Fruit fly (Drosophila melanogaster) whole organism, embryonic: ENCODE measurements around the gene CG13801.
A peak's percentile ranks its signal among the peaks of the same experiment; 100 is the strongest.

ENCODE experiments used
- Asciz ChIP-seq: fragments of 200-800 bp; sonication (Bioruptor generic); optimal IDR thresholded peaks from 2 replicates; lab custom pipeline; 2017; ENCODE audit warnings: missing biosample characterization, mild to moderate bottlenecking, missing genetic modification characterization, missing genetic modification reagents
- Blimp-1 ChIP-seq: fragments of 200-800 bp; sonication (Bioruptor generic); optimal IDR thresholded peaks from 3 replicates; lab custom pipeline; 2018; ENCODE audit warnings: missing biosample characterization, missing genetic modification characterization, mild to moderate bottlenecking, moderate library complexity, missing genetic modification reagents
- Bteb2 ChIP-seq: fragments of 200-800 bp; sonication (Bioruptor generic); optimal IDR thresholded peaks from 2 replicates; lab custom pipeline; 2016; ENCODE audit warnings: missing biosample characterization, missing genetic modification characterization
- CG10274 ChIP-seq: fragments of 200-800 bp; sonication (Bioruptor generic); optimal IDR thresholded peaks from 3 replicates; lab custom pipeline; 2017; ENCODE audit warnings: missing biosample characterization, mild to moderate bottlenecking, missing genetic modification characterization
- CG10979 ChIP-seq: fragments of 200-800 bp; sonication (Bioruptor generic); optimal IDR thresholded peaks from 2 replicates; lab custom pipeline; 2018; ENCODE audit warnings: missing biosample characterization, mild to moderate bottlenecking, missing genetic modification characterization, moderate library complexity
- CG11247 ChIP-seq: fragments of 200-800 bp; sonication (Bioruptor generic); IDR thresholded peaks from 2 replicates; pipeline ENCODE4 v1.3.6; 2022; ENCODE audit warnings: missing biosample characterization, missing genetic modification characterization
- CG11723 ChIP-seq: fragments of 200-800 bp; sonication (Bioruptor generic); optimal IDR thresholded peaks from 2 replicates; lab custom pipeline; 2017; ENCODE audit warnings: missing biosample characterization, mild to moderate bottlenecking, missing genetic modification characterization
- CG12769 ChIP-seq: fragments of 200-800 bp; sonication (Bioruptor generic); optimal IDR thresholded peaks from 2 replicates; lab custom pipeline; 2019; ENCODE audit warnings: missing biosample characterization, mild to moderate bottlenecking, missing genetic modification characterization, moderate library complexity
- CG1602 ChIP-seq: fragments of 200-800 bp; sonication (Bioruptor generic); optimal IDR thresholded peaks from 3 replicates; lab custom pipeline; 2016; ENCODE audit warnings: missing biosample characterization, missing genetic modification characterization
- CG1832 ChIP-seq: fragments of 200-800 bp; sonication (Bioruptor generic); optimal IDR thresholded peaks from 2 replicates; lab custom pipeline; 2017; ENCODE audit warnings: missing biosample characterization, mild to moderate bottlenecking, missing genetic modification characterization, inconsistent platforms
- CG2875 ChIP-seq: fragments of 200-800 bp; sonication (Bioruptor generic); optimal IDR thresholded peaks from 2 replicates; lab custom pipeline; 2017; ENCODE audit warnings: missing biosample characterization, mild to moderate bottlenecking, missing genetic modification characterization, missing genetic modification reagents
- CG2889 ChIP-seq: fragments of 200-800 bp; sonication (Bioruptor generic); IDR thresholded peaks from 3 replicates; pipeline ENCODE4 v1.3.6; 2022; ENCODE audit warnings: missing biosample characterization, missing genetic modification characterization
- CG3281 ChIP-seq: fragments of 200-800 bp; sonication (Bioruptor generic); optimal IDR thresholded peaks from 3 replicates; lab custom pipeline; 2017; ENCODE audit warnings: missing biosample characterization, mild to moderate bottlenecking, missing genetic modification characterization
- CG34422 ChIP-seq: fragments of 200-800 bp; sonication (Bioruptor generic); IDR thresholded peaks from 3 replicates; pipeline ENCODE4 v1.3.6; 2022; ENCODE audit warnings: missing biosample characterization, missing genetic modification characterization
- CG3838 ChIP-seq: fragments of 200-800 bp; sonication (Bioruptor generic); optimal IDR thresholded peaks from 3 replicates; lab custom pipeline; 2016; ENCODE audit warnings: missing biosample characterization, missing genetic modification characterization
- CG3995 ChIP-seq: fragments of 200-800 bp; sonication (Bioruptor generic); optimal IDR thresholded peaks from 3 replicates; lab custom pipeline; 2016; ENCODE audit warnings: missing biosample characterization, missing genetic modification characterization
- CG4820 ChIP-seq: fragments of 200-800 bp; sonication (Bioruptor generic); optimal IDR thresholded peaks from 3 replicates; lab custom pipeline; 2016; ENCODE audit warnings: missing biosample characterization, missing genetic modification characterization
- CG6765 ChIP-seq: fragments of 200-800 bp; sonication (Bioruptor generic); optimal IDR thresholded peaks from 3 replicates; lab custom pipeline; 2017; ENCODE audit warnings: missing biosample characterization, mild to moderate bottlenecking, missing genetic modification characterization
- CG6791 ChIP-seq: fragments of 200-800 bp; sonication (Bioruptor generic); IDR thresholded peaks from 3 replicates; pipeline ENCODE4 v1.3.6; 2022; ENCODE audit warnings: missing biosample characterization, missing genetic modification characterization; ENCODE audit not compliant: partially characterized antibody
- CG7372 ChIP-seq: fragments of 200-800 bp; sonication (Bioruptor generic); IDR thresholded peaks from 2 replicates; pipeline ENCODE4 v1.3.6; 2022; ENCODE audit warnings: missing biosample characterization, missing genetic modification characterization
- CG9437 ChIP-seq: fragments of 200-800 bp; sonication (Bioruptor generic); optimal IDR thresholded peaks from 2 replicates; lab custom pipeline; 2018; ENCODE audit warnings: missing biosample characterization, mild to moderate bottlenecking, missing genetic modification characterization
- Dad ChIP-seq: fragments of 200-800 bp; sonication (Bioruptor generic); optimal IDR thresholded peaks from 3 replicates; lab custom pipeline; 2016; ENCODE audit warnings: missing biosample characterization, missing genetic modification characterization
- Drgx ChIP-seq: fragments of 200-800 bp; sonication (Bioruptor generic); IDR thresholded peaks from 2 replicates; pipeline ENCODE4 v1.3.6; 2022; ENCODE audit warnings: missing biosample characterization, missing genetic modification characterization
- Fer2 ChIP-seq: fragments of 200-800 bp; sonication (Bioruptor generic); optimal IDR thresholded peaks from 2 replicates; lab custom pipeline; 2018; ENCODE audit warnings: missing biosample characterization, mild to moderate bottlenecking, missing genetic modification characterization, moderate library complexity
- HLH4C ChIP-seq: fragments of 200-800 bp; sonication (Bioruptor generic); IDR thresholded peaks from 3 replicates; pipeline ENCODE4 v1.3.6; 2022; ENCODE audit warnings: missing biosample characterization, missing genetic modification characterization; ENCODE audit not compliant: partially characterized antibody
- Hey ChIP-seq: fragments of 200-800 bp; sonication (Bioruptor generic); optimal IDR thresholded peaks from 3 replicates; lab custom pipeline; 2018; ENCODE audit warnings: missing biosample characterization, mild to moderate bottlenecking, missing genetic modification characterization
- Hr78 ChIP-seq, 2 experiments: fragments of 200-800 bp in 1 of 2; fragments of >200 bp in 1 of 2; sonication (Bioruptor generic) in 1 of 2; optimal IDR thresholded peaks; 2 replicates each; lab custom pipeline; 2017 to 2019; ENCODE audit warnings: missing biosample characterization in 2 of 2, missing genetic modification characterization in 2 of 2, mild to moderate bottlenecking in 1 of 2, moderate library complexity in 1 of 2
- MBD-R2 ChIP-seq: fragments of 200-800 bp; sonication (Bioruptor generic); IDR thresholded peaks from 2 replicates; pipeline ENCODE4 v1.3.6; 2022; ENCODE audit warnings: missing biosample characterization, missing genetic modification characterization
- Nf-YB ChIP-seq: fragments of 200-800 bp; sonication (Bioruptor generic); optimal IDR thresholded peaks from 3 replicates; lab custom pipeline; 2019; ENCODE audit warnings: missing biosample characterization, mild to moderate bottlenecking, missing genetic modification characterization, moderate library complexity
- Ssrp ChIP-seq: fragments of 200-800 bp; sonication (Bioruptor generic); optimal IDR thresholded peaks from 2 replicates; lab custom pipeline; 2018; ENCODE audit warnings: missing biosample characterization, mild to moderate bottlenecking, missing genetic modification characterization, moderate library complexity
- amos ChIP-seq: fragments of 200-800 bp; sonication (Bioruptor generic); IDR thresholded peaks from 2 replicates; pipeline ENCODE4 v1.3.6; 2022; ENCODE audit warnings: missing biosample characterization, missing genetic modification characterization; ENCODE audit not compliant: partially characterized antibody
- ash1 ChIP-seq: fragments of 200-800 bp; sonication (Bioruptor generic); optimal IDR thresholded peaks from 2 replicates; lab custom pipeline; 2018; ENCODE audit warnings: missing biosample characterization, mild to moderate bottlenecking, missing genetic modification characterization
- bab2 ChIP-seq: fragments of 200-800 bp; sonication (Bioruptor generic); optimal IDR thresholded peaks from 2 replicates; lab custom pipeline; 2016; ENCODE audit warnings: missing biosample characterization, missing genetic modification characterization
- da ChIP-seq: fragments of 200-800 bp; sonication (Bioruptor generic); optimal IDR thresholded peaks from 2 replicates; lab custom pipeline; 2016; ENCODE audit warnings: missing biosample characterization, missing genetic modification characterization
- danr ChIP-seq: fragments of 200-800 bp; sonication (Bioruptor generic); IDR thresholded peaks from 2 replicates; pipeline ENCODE4 v1.3.6; 2022; ENCODE audit warnings: missing biosample characterization, missing genetic modification characterization
- dm ChIP-seq: fragments of 200-800 bp; sonication (Bioruptor generic); optimal IDR thresholded peaks from 3 replicates; lab custom pipeline; 2016; ENCODE audit warnings: missing biosample characterization, missing genetic modification characterization
- gce ChIP-seq: fragments of 200-800 bp; sonication (Bioruptor generic); IDR thresholded peaks from 3 replicates; pipeline ENCODE4 v1.3.6; 2022; ENCODE audit warnings: missing biosample characterization, missing genetic modification characterization
- gro ChIP-seq: fragments of 200-800 bp; sonication (Bioruptor generic); optimal IDR thresholded peaks from 2 replicates; lab custom pipeline; 2016; ENCODE audit warnings: missing biosample characterization, missing genetic modification characterization
- hb ChIP-seq: fragments of 200-800 bp; sonication (Bioruptor generic); IDR thresholded peaks from 3 replicates; pipeline ENCODE4 v1.3.6; 2022; ENCODE audit warnings: missing biosample characterization, missing genetic modification characterization; ENCODE audit not compliant: partially characterized antibody
- hbn ChIP-seq: fragments of 200-800 bp; sonication (Bioruptor generic); IDR thresholded peaks from 2 replicates; pipeline ENCODE4 v1.3.6; 2022; ENCODE audit warnings: missing biosample characterization, missing genetic modification characterization; ENCODE audit not compliant: partially characterized antibody
- ind ChIP-seq: fragments of 200-800 bp; sonication (Bioruptor generic); optimal IDR thresholded peaks from 3 replicates; lab custom pipeline; 2016; ENCODE audit warnings: missing biosample characterization, missing genetic modification characterization
- lab ChIP-seq: fragments of 200-800 bp; sonication (Bioruptor generic); optimal IDR thresholded peaks from 3 replicates; lab custom pipeline; 2017; ENCODE audit warnings: missing biosample characterization, missing genetic modification characterization, mild to moderate bottlenecking, moderate library complexity, missing genetic modification reagents
- nerfin-2 ChIP-seq: fragments of 200-800 bp; sonication (Bioruptor generic); IDR thresholded peaks from 2 replicates; pipeline ENCODE4 v1.3.6; 2022; ENCODE audit warnings: missing biosample characterization, missing genetic modification characterization; ENCODE audit not compliant: partially characterized antibody
- salm ChIP-seq: fragments of 200-800 bp; sonication (Bioruptor generic); optimal IDR thresholded peaks from 2 replicates; lab custom pipeline; 2018; ENCODE audit warnings: missing biosample characterization, mild to moderate bottlenecking, missing genetic modification characterization
- sc ChIP-seq, 3 experiments: fragments of >200 bp in 2 of 3; fragments of 200-800 bp in 1 of 3; sonication (Bioruptor generic) in 1 of 3; optimal IDR thresholded peaks; 2 replicates in 2 of 3; 3 replicates in 1 of 3; lab custom pipeline; 2017; ENCODE audit warnings: mild to moderate bottlenecking in 1 of 3, missing biosample characterization in 1 of 3, missing genetic modification characterization in 1 of 3, missing genetic modification reagents in 1 of 3
- sens ChIP-seq: fragments of 200-800 bp; sonication (Bioruptor generic); peaks from one replicate; lab custom pipeline; 2016; ENCODE audit warnings: missing biosample characterization, missing genetic modification characterization
- sob ChIP-seq: fragments of 200-800 bp; sonication (Bioruptor generic); IDR thresholded peaks from 2 replicates; pipeline ENCODE4 v1.3.6; 2022; ENCODE audit warnings: missing biosample characterization, missing genetic modification characterization
- tin ChIP-seq: fragments of 200-800 bp; sonication (Bioruptor generic); optimal IDR thresholded peaks from 3 replicates; lab custom pipeline; 2016; ENCODE audit warnings: missing biosample characterization, missing genetic modification characterization
- usp ChIP-seq: fragments of >200 bp; optimal IDR thresholded peaks from 2 replicates; lab custom pipeline; 2017; ENCODE audit warnings: missing biosample characterization, missing genetic modification characterization

The CG13801 gene

dm6 chr3L:2377114-2377783 is 16.9 kb downstream of the CG13801 start, which contains the start of the genes CG15877 and Svil (continued):
- no peak for TF ChIP-seq salm (tag; lab: Kevin White, UChicago)
- TF ChIP-seq ash1 = no peak
- no peak for TF ChIP-seq CG2889 (GFP tag; lab: Robert Waterston, UW)
- TF ChIP-seq CG34422 (GFP tag; lab: Robert Waterston, UW) = peak; percentile 50; the same call in 2 of the 3 replicates
- TF ChIP-seq Hey (tag; lab: Kevin White, UChicago) = no peak
- TF ChIP-seq CG10979 (tag; lab: Kevin White, UChicago) = no peak
- TF ChIP-seq Nf-YB (GFP tag; lab: Kevin White, UChicago) = no peak
- TF ChIP-seq HLH4C = peak; percentile 46; the same call in 2 of the 3 replicates
- no peak for TF ChIP-seq CG11723 (GFP tag; lab: Kevin White, UChicago)
- no peak for TF ChIP-seq CG4820 (GFP tag; lab: Kevin White, UChicago)
- TF ChIP-seq bab2 (GFP tag; lab: Kevin White, UChicago) = no peak
- no peak for TF ChIP-seq CG9437 (GFP tag; lab: Kevin White, UChicago)
- no peak for TF ChIP-seq Hr78 (GFP tag; optimal IDR thresholded peaks at IDR 0.05; lab: Kevin White, UChicago)
- TF ChIP-seq Drgx (GFP tag; lab: Robert Waterston, UW) = no peak
- TF ChIP-seq gce (GFP tag; lab: Robert Waterston, UW) = no peak
- TF ChIP-seq CG10274 (GFP tag; lab: Kevin White, UChicago) = no peak
- no peak for TF ChIP-seq CG3838 (GFP tag; lab: Kevin White, UChicago)
- TF ChIP-seq Bteb2 (GFP tag; lab: Kevin White, UChicago) = no peak
- no peak for TF ChIP-seq tin (GFP tag; lab: Kevin White, UChicago)
- no peak for TF ChIP-seq amos (GFP tag; lab: Robert Waterston, UW)
- no peak for TF ChIP-seq danr (GFP tag; lab: Robert Waterston, UW)
- 0 out of 2 replicates have a peak, but pooled peaks have one; percentile 19 for TF ChIP-seq nerfin-2 (GFP tag; lab: Robert Waterston, UW)
- no peak for TF ChIP-seq sc (optimal IDR thresholded peaks at IDR 0.05; lab: Kevin White, UChicago)
- no peak for TF ChIP-seq sc (GFP tag; optimal IDR thresholded peaks at IDR 0.05; lab: Kevin White, UChicago)
- no peak for TF ChIP-seq CG7372 (GFP tag; lab: Robert Waterston, UW)
- TF ChIP-seq sens (GFP tag; lab: Kevin White, UChicago) = no peak
- no peak for TF ChIP-seq CG11247
- no peak for TF ChIP-seq hb
- TF ChIP-seq Blimp-1 = no peak
- no peak for TF ChIP-seq CG6765 (GFP tag; lab: Kevin White, UChicago)
- no peak for TF ChIP-seq CG3281
- TF ChIP-seq Dad (GFP tag; lab: Kevin White, UChicago) = no peak
- no peak for TF ChIP-seq CG3995 (GFP tag; lab: Kevin White, UChicago)
- TF ChIP-seq dm = peak; percentile 80
- no peak for TF ChIP-seq Fer2 (tag; lab: Kevin White, UChicago)
- TF ChIP-seq hbn (GFP tag; lab: Robert Waterston, UW) = no peak
- TF ChIP-seq CG2875 = no peak
- TF ChIP-seq CG1602 (GFP tag; lab: Kevin White, UChicago) = no peak
- TF ChIP-seq lab = peak; percentile 2
- TF ChIP-seq CG1832 (GFP tag; lab: Kevin White, UChicago) = no peak
- no peak for TF ChIP-seq Asciz
- TF ChIP-seq Ssrp (tag; lab: Kevin White, UChicago) = no peak
- TF ChIP-seq MBD-R2 (GFP tag; lab: Robert Waterston, UW) = peak; percentile 99
- peak; percentile 51 for TF ChIP-seq sob (GFP tag; lab: Robert Waterston, UW)
- TF ChIP-seq CG12769 = peak; percentile 29
- peak; percentile 1 for TF ChIP-seq gro (GFP tag; lab: Kevin White, UChicago)
- no peak for TF ChIP-seq ind
- TF ChIP-seq da (GFP tag; lab: Kevin White, UChicago) = no peak
- TF ChIP-seq usp = no peak
- peak; percentile 71 for TF ChIP-seq CG6791 (GFP tag; lab: Robert Waterston, UW)
